Worm (Caenorhabditis elegans) whole organism, mixed stage, embryonic: Measurements from ENCODE around the gene btf-1.

Source experiments
- M03D4.4 ChIP-seq: sonication (generic microtip); optimal IDR thresholded peaks from 2 replicates; lab custom pipeline; 2017; ENCODE audit warnings: mild to moderate bottlenecking, missing genetic modification characterization, missing compliant biosample characterization
- bed-3 ChIP-seq: fragments of 200-800 bp; sonication (Bioruptor generic); optimal IDR thresholded peaks from 3 replicates; lab custom pipeline; 2018; ENCODE audit warnings: mild to moderate bottlenecking, missing genetic modification characterization, moderate library complexity, missing compliant biosample characterization
- blmp-1 ChIP-seq: fragments of 150-350 bp; optimal IDR thresholded peaks from 2 replicates; lab custom pipeline; 2014; ENCODE audit warnings: missing biosample characterization, missing genetic modification characterization
- ceh-39 ChIP-seq: fragments of 150-350 bp; optimal IDR thresholded peaks from 2 replicates; lab custom pipeline; 2014; ENCODE audit warnings: missing biosample characterization, missing genetic modification characterization
- ceh-43 ChIP-seq: fragments of 200-800 bp; sonication (Bioruptor generic); optimal IDR thresholded peaks from 2 replicates; lab custom pipeline; 2018; ENCODE audit warnings: mild to moderate bottlenecking, missing genetic modification characterization, moderate library complexity, missing compliant biosample characterization
- ceh-83 ChIP-seq: fragments of 200-800 bp; sonication (Bioruptor generic); optimal IDR thresholded peaks from 2 replicates; lab custom pipeline; 2018; ENCODE audit warnings: mild to moderate bottlenecking, missing genetic modification characterization, missing compliant biosample characterization
- ces-1 ChIP-seq: fragments of 150-350 bp; optimal IDR thresholded peaks from 2 replicates; lab custom pipeline; 2014; ENCODE audit warnings: missing biosample characterization, missing genetic modification reagents, missing genetic modification characterization
- cnd-1 ChIP-seq: fragments of 200-800 bp; sonication (Bioruptor generic); optimal IDR thresholded peaks from 2 replicates; lab custom pipeline; 2018; ENCODE audit warnings: mild to moderate bottlenecking, missing genetic modification characterization, missing compliant biosample characterization
- drap-1 ChIP-seq: fragments of 200-800 bp; sonication (Bioruptor generic); optimal IDR thresholded peaks from 3 replicates; lab custom pipeline; 2018; ENCODE audit warnings: mild to moderate bottlenecking, missing genetic modification characterization, missing compliant biosample characterization
- elt-1 ChIP-seq: sonication (generic microtip); optimal IDR thresholded peaks from 2 replicates; lab custom pipeline; 2017; ENCODE audit warnings: missing genetic modification characterization, mild to moderate bottlenecking, missing compliant biosample characterization, antibody characterized with exemption, moderate library complexity, borderline replicate concordance; ENCODE audit not compliant: insufficient read depth
- elt-3 ChIP-seq: fragments of 150-350 bp; optimal IDR thresholded peaks from 2 replicates; lab custom pipeline; 2014; ENCODE audit warnings: missing biosample characterization, missing genetic modification characterization
- flh-1 ChIP-seq: fragments of 200-800 bp; sonication (Bioruptor generic); optimal IDR thresholded peaks from 2 replicates; lab custom pipeline; 2018; ENCODE audit warnings: mild to moderate bottlenecking, missing genetic modification characterization, moderate library complexity, missing compliant biosample characterization
- ham-2 ChIP-seq: fragments of 200-800 bp; sonication (Bioruptor generic); optimal IDR thresholded peaks from 2 replicates; lab custom pipeline; 2018; ENCODE audit warnings: mild to moderate bottlenecking, missing genetic modification characterization, missing compliant biosample characterization
- hlh-1 ChIP-seq: fragments of 150-350 bp; optimal IDR thresholded peaks from 2 replicates; lab custom pipeline; 2014; ENCODE audit warnings: missing biosample characterization, missing genetic modification reagents, missing genetic modification characterization
- lin-13 ChIP-seq: fragments of 150-350 bp; optimal IDR thresholded peaks from 2 replicates; lab custom pipeline; 2014; ENCODE audit warnings: missing biosample characterization, missing genetic modification characterization
- lin-32 ChIP-seq: fragments of 200-800 bp; sonication (Bioruptor generic); optimal IDR thresholded peaks from 2 replicates; lab custom pipeline; 2018; ENCODE audit warnings: mild to moderate bottlenecking, missing genetic modification characterization, missing compliant biosample characterization
- lsy-2 ChIP-seq: fragments of 150-350 bp; optimal IDR thresholded peaks from 2 replicates; lab custom pipeline; 2014; ENCODE audit warnings: missing biosample characterization, missing genetic modification characterization
- mab-5 ChIP-seq: fragments of 150-350 bp; optimal IDR thresholded peaks from 2 replicates; lab custom pipeline; 2014; ENCODE audit warnings: missing biosample characterization, missing genetic modification characterization
- mep-1 ChIP-seq: fragments of 150-350 bp; optimal IDR thresholded peaks from 2 replicates; lab custom pipeline; 2017; ENCODE audit warnings: missing biosample characterization, missing genetic modification reagents, missing genetic modification characterization, inconsistent platforms
- mls-2 ChIP-seq: sonication (generic microtip); optimal IDR thresholded peaks from 2 replicates; lab custom pipeline; 2016; ENCODE audit warnings: mild to moderate bottlenecking, missing genetic modification characterization, moderate library complexity, missing compliant biosample characterization
- nhr-12 ChIP-seq: fragments of 150-350 bp; optimal IDR thresholded peaks from 2 replicates; lab custom pipeline; 2014; ENCODE audit warnings: missing biosample characterization, missing genetic modification characterization
- nhr-2 ChIP-seq: fragments of 150-350 bp; optimal IDR thresholded peaks from 2 replicates; lab custom pipeline; 2014; ENCODE audit warnings: missing biosample characterization, missing genetic modification characterization
- nhr-237 ChIP-seq: fragments of 150-350 bp; optimal IDR thresholded peaks from 2 replicates; lab custom pipeline; 2014; ENCODE audit warnings: missing biosample characterization, missing genetic modification characterization
- nhr-28 ChIP-seq: fragments of 150-350 bp; optimal IDR thresholded peaks from 2 replicates; lab custom pipeline; 2014; ENCODE audit warnings: missing biosample characterization, missing genetic modification characterization
- nhr-76 ChIP-seq: sonication (generic microtip); optimal IDR thresholded peaks from 2 replicates; lab custom pipeline; 2017; ENCODE audit warnings: missing biosample characterization, missing genetic modification characterization
- pha-4 ChIP-seq: fragments of 150-350 bp; optimal IDR thresholded peaks from 2 replicates; lab custom pipeline; 2018; ENCODE audit warnings: missing biosample characterization, missing genetic modification reagents, missing genetic modification characterization
- sem-2 ChIP-seq: fragments of 200-800 bp; sonication (Bioruptor generic); optimal IDR thresholded peaks from 2 replicates; lab custom pipeline; 2018; ENCODE audit warnings: mild to moderate bottlenecking, missing genetic modification characterization, missing compliant biosample characterization
- snpc-4 ChIP-seq: fragments of 150-350 bp; optimal IDR thresholded peaks from 2 replicates; lab custom pipeline; 2014; ENCODE audit warnings: missing biosample characterization, missing genetic modification characterization
- sptf-1 ChIP-seq: sonication (generic microtip); optimal IDR thresholded peaks from 2 replicates; lab custom pipeline; 2017; ENCODE audit warnings: mild to moderate bottlenecking, missing genetic modification characterization, moderate library complexity, missing compliant biosample characterization
- tbx-8 ChIP-seq: fragments of 200-800 bp; sonication (Bioruptor generic); optimal IDR thresholded peaks from 2 replicates; lab custom pipeline; 2018; ENCODE audit warnings: mild to moderate bottlenecking, missing genetic modification characterization, moderate library complexity, missing compliant biosample characterization
- unc-120 ChIP-seq: sonication (generic microtip); optimal IDR thresholded peaks from 2 replicates; lab custom pipeline; 2017; ENCODE audit warnings: missing genetic modification characterization, missing compliant biosample characterization; ENCODE audit not compliant: poor library complexity, severe bottlenecking
- unc-39 ChIP-seq: fragments of 150-350 bp; optimal IDR thresholded peaks from 2 replicates; lab custom pipeline; 2014; ENCODE audit warnings: missing biosample characterization, missing genetic modification characterization
- unc-62 ChIP-seq: fragments of 150-350 bp; optimal IDR thresholded peaks from 2 replicates; lab custom pipeline; 2014; ENCODE audit warnings: missing biosample characterization, missing genetic modification reagents, missing genetic modification characterization
- zip-8 ChIP-seq: fragments of 150-350 bp; optimal IDR thresholded peaks from 2 replicates; lab custom pipeline; 2014; ENCODE audit warnings: missing biosample characterization, missing genetic modification characterization
- ztf-11 ChIP-seq: fragments of 150-350 bp; optimal IDR thresholded peaks from 2 replicates; lab custom pipeline; 2014; ENCODE audit warnings: missing biosample characterization, missing genetic modification characterization

Gene btf-1

ce11 chrII:13233712-13234111 lies 33.7 kb downstream of the btf-1 start:
- TF ChIP-seq sptf-1 (tag; lab: Kevin White, UChicago) (no peak), lin-13 (no peak)

- TF ChIP-seq nhr-2 (tag; lab: Kevin White, UChicago) (no peak), nhr-237 (tag; lab: Kevin White, UChicago) (no peak)
These were observed 35.3 kb downstream of the btf-1 start, which contains the start of gene flp-16 for ce11 chrII:13235289-13235688. flp-16 (plus strand) TSS chrII:13235306.

- no peak for TF ChIP-seq ceh-39 (tag; lab: Kevin White, UChicago)
- TF ChIP-seq M03D4.4 (tag; lab: Kevin White, UChicago): no peak
- TF ChIP-seq ztf-11 (tag; lab: Kevin White, UChicago): no peak
- peak; percentile 37 for TF ChIP-seq mep-1 (tag; lab: Kevin White, UChicago)
- no peak for TF ChIP-seq drap-1
- no peak for TF ChIP-seq blmp-1
- no peak for TF ChIP-seq elt-3 (tag; lab: Kevin White, UChicago)
- TF ChIP-seq bed-3 (GFP tag; lab: Kevin White, UChicago): no peak
- peak; percentile 38 for TF ChIP-seq lsy-2 (tag; lab: Kevin White, UChicago)
- TF ChIP-seq unc-39 (tag; lab: Kevin White, UChicago): no peak
- no peak for TF ChIP-seq flh-1 (GFP tag; lab: Kevin White, UChicago)
- TF ChIP-seq nhr-12 (tag; lab: Kevin White, UChicago): no peak
- TF ChIP-seq nhr-237 (tag; lab: Kevin White, UChicago): peak; percentile 29
- no peak for TF ChIP-seq mls-2
- TF ChIP-seq nhr-28 (tag; lab: Kevin White, UChicago): no peak
- TF ChIP-seq sptf-1 (tag; lab: Kevin White, UChicago): no peak
- no peak for TF ChIP-seq lin-13
- peak; percentile 84 for TF ChIP-seq ces-1 (GFP tag; lab: Kevin White, UChicago)
- no peak for TF ChIP-seq nhr-76
- TF ChIP-seq ham-2: no peak
- TF ChIP-seq unc-120 (tag; lab: Kevin White, UChicago): no peak
- no peak for TF ChIP-seq hlh-1 (tag; lab: Kevin White, UChicago)
- peak; percentile 13 for TF ChIP-seq pha-4 (tag; lab: Kevin White, UChicago)
- TF ChIP-seq elt-1 (tag; lab: Kevin White, UChicago): no peak
- TF ChIP-seq nhr-2 (tag; lab: Kevin White, UChicago): no peak
- no peak for TF ChIP-seq sem-2 (GFP tag; lab: Kevin White, UChicago)
- TF ChIP-seq zip-8 (tag; lab: Kevin White, UChicago): no peak
- no peak for TF ChIP-seq tbx-8 (GFP tag; lab: Kevin White, UChicago)
- no peak for TF ChIP-seq cnd-1
- TF ChIP-seq ceh-83 (GFP tag; lab: Kevin White, UChicago): no peak
- no peak for TF ChIP-seq mab-5 (tag; lab: Kevin White, UChicago)
- TF ChIP-seq lin-32 (GFP tag; lab: Kevin White, UChicago): no peak
- TF ChIP-seq unc-62 (GFP tag; lab: Kevin White, UChicago): no peak
- no peak for TF ChIP-seq snpc-4 (tag; lab: Kevin White, UChicago)
- TF ChIP-seq ceh-43 (GFP tag; lab: Kevin White, UChicago): no peak
These were observed 38.0 kb downstream of the btf-1 start, which contains the start of gene romo-1 for ce11 chrII:13237829-13238404. romo-1 (minus strand) TSS chrII:13237907.

- TF ChIP-seq drap-1 (no peak), cnd-1 (no peak), unc-39 (tag; lab: Kevin White, UChicago) (no peak), nhr-28 (tag; lab: Kevin White, UChicago) (no peak)
These were observed 39.6 kb downstream of the btf-1 start for ce11 chrII:13239593-13239992.
